Worm (Caenorhabditis elegans) whole organism, L3 larva: ENCODE measurements around the gene ZK285.2.

Experiments
- R02D3.7 ChIP-seq: fragments of 150-350 bp; optimal IDR thresholded peaks from 2 replicates; lab custom pipeline; 2014; ENCODE audit warnings: missing biosample characterization, missing genetic modification characterization
- ZK546.5 ChIP-seq: sonication (generic microtip); optimal IDR thresholded peaks from 2 replicates; lab custom pipeline; 2017; ENCODE audit warnings: missing biosample characterization, missing genetic modification characterization
- ama-1 ChIP-seq: fragments of 150-350 bp; optimal IDR thresholded peaks from 2 replicates; lab custom pipeline; 2018
- ceh-16 ChIP-seq: sonication (generic microtip); optimal IDR thresholded peaks from 2 replicates; lab custom pipeline; 2017; ENCODE audit warnings: missing biosample characterization, missing genetic modification characterization
- ceh-82 ChIP-seq: fragments of 150-350 bp; optimal IDR thresholded peaks from 2 replicates; lab custom pipeline; 2014; ENCODE audit warnings: missing biosample characterization, missing genetic modification characterization
- egl-27 ChIP-seq: sonication (generic microtip); optimal IDR thresholded peaks from 4 replicates; lab custom pipeline; 2017; ENCODE audit warnings: missing biosample characterization, missing genetic modification reagents, missing genetic modification characterization
- elt-2 ChIP-seq: sonication (generic microtip); optimal IDR thresholded peaks from 2 replicates; lab custom pipeline; 2016; ENCODE audit warnings: missing genetic modification reagents, mild to moderate bottlenecking, missing genetic modification characterization, missing compliant biosample characterization
- elt-3 ChIP-seq, 3 experiments: fragments of 150-350 bp in 1 of 3; sonication (generic microtip) in 2 of 3; optimal IDR thresholded peaks; 2 replicates in 2 of 3; 4 replicates in 1 of 3; lab custom pipeline; 2014 to 2017; ENCODE audit warnings: missing biosample characterization in 3 of 3, missing genetic modification characterization in 3 of 3
- fkh-10 ChIP-seq: sonication (generic microtip); optimal IDR thresholded peaks from 2 replicates; lab custom pipeline; 2017; ENCODE audit warnings: missing biosample characterization, missing genetic modification reagents, missing genetic modification characterization
- jun-1 ChIP-seq: fragments of 150-350 bp; optimal IDR thresholded peaks from 2 replicates; lab custom pipeline; 2014; ENCODE audit warnings: missing biosample characterization, missing genetic modification reagents, missing genetic modification characterization
- lin-15B ChIP-seq: fragments of 150-350 bp; optimal IDR thresholded peaks from 2 replicates; lab custom pipeline; 2014; ENCODE audit warnings: missing biosample characterization, missing genetic modification characterization
- lin-39 ChIP-seq: fragments of 150-350 bp; optimal IDR thresholded peaks from 2 replicates; lab custom pipeline; 2018; ENCODE audit warnings: missing biosample characterization, missing genetic modification reagents, missing genetic modification characterization
- lsy-12 ChIP-seq: sonication (generic microtip); optimal IDR thresholded peaks from 2 replicates; lab custom pipeline; 2016; ENCODE audit warnings: mild to moderate bottlenecking, missing genetic modification characterization, missing compliant biosample characterization
- nfya-1 ChIP-seq: sonication (generic microtip); optimal IDR thresholded peaks from 2 replicates; lab custom pipeline; 2017; ENCODE audit warnings: missing genetic modification characterization, mild to moderate bottlenecking, missing compliant biosample characterization, antibody characterized with exemption, moderate library complexity; ENCODE audit not compliant: insufficient read depth
- nhr-12 ChIP-seq: fragments of 150-350 bp; optimal IDR thresholded peaks from 2 replicates; lab custom pipeline; 2014; ENCODE audit warnings: missing biosample characterization, missing genetic modification characterization
- nhr-23 ChIP-seq: fragments of 150-350 bp; optimal IDR thresholded peaks from 2 replicates; lab custom pipeline; 2014; ENCODE audit warnings: missing biosample characterization, missing genetic modification reagents, missing genetic modification characterization
- nhr-237 ChIP-seq: fragments of 150-350 bp; optimal IDR thresholded peaks from 2 replicates; lab custom pipeline; 2014; ENCODE audit warnings: missing biosample characterization, missing genetic modification characterization
- nhr-25 ChIP-seq: sonication (generic microtip); optimal IDR thresholded peaks from 2 replicates; lab custom pipeline; 2017; ENCODE audit warnings: missing biosample characterization, missing genetic modification characterization
- nhr-28 ChIP-seq: fragments of 150-350 bp; optimal IDR thresholded peaks from 2 replicates; lab custom pipeline; 2014; ENCODE audit warnings: missing biosample characterization, missing genetic modification characterization
- nhr-43 ChIP-seq: sonication (generic microtip); optimal IDR thresholded peaks from 2 replicates; lab custom pipeline; 2016; ENCODE audit warnings: mild to moderate bottlenecking, missing genetic modification characterization, missing compliant biosample characterization; ENCODE audit not compliant: poor library complexity, severe bottlenecking
- nhr-76 ChIP-seq: fragments of 150-350 bp; sonication (generic microtip); optimal IDR thresholded peaks from 5 replicates; lab custom pipeline; 2014; ENCODE audit warnings: missing biosample characterization, missing genetic modification characterization
- nhr-77 ChIP-seq: fragments of 150-350 bp; optimal IDR thresholded peaks from 2 replicates; lab custom pipeline; 2014; ENCODE audit warnings: missing biosample characterization, missing genetic modification characterization
- pha-4 ChIP-seq: fragments of 150-350 bp; optimal IDR thresholded peaks from 2 replicates; lab custom pipeline; 2014; ENCODE audit warnings: missing biosample characterization, missing genetic modification reagents, missing genetic modification characterization
- pqm-1 ChIP-seq: fragments of 150-350 bp; optimal IDR thresholded peaks from 2 replicates; lab custom pipeline; 2017; ENCODE audit warnings: missing biosample characterization, missing genetic modification characterization, inconsistent platforms
- sea-2 ChIP-seq: fragments of 150-350 bp; sonication (generic microtip); optimal IDR thresholded peaks from 4 replicates; lab custom pipeline; 2014; ENCODE audit warnings: missing biosample characterization, missing genetic modification reagents, missing genetic modification characterization
- skn-1 ChIP-seq: fragments of 150-350 bp; optimal IDR thresholded peaks from 2 replicates; lab custom pipeline; 2014; ENCODE audit warnings: missing biosample characterization, missing genetic modification characterization
- snpc-4 ChIP-seq: fragments of 150-350 bp; optimal IDR thresholded peaks from 2 replicates; lab custom pipeline; 2014; ENCODE audit warnings: missing biosample characterization, missing genetic modification characterization
- tbx-2 ChIP-seq: sonication (generic microtip); optimal IDR thresholded peaks from 2 replicates; lab custom pipeline; 2016; ENCODE audit warnings: mild to moderate bottlenecking, missing genetic modification characterization, missing compliant biosample characterization
- unc-39 ChIP-seq: sonication (generic microtip); optimal IDR thresholded peaks from 4 replicates; lab custom pipeline; 2017; ENCODE audit warnings: missing biosample characterization, missing genetic modification characterization
- unc-62 ChIP-seq: fragments of 150-350 bp; sonication (generic microtip); optimal IDR thresholded peaks from 4 replicates; lab custom pipeline; 2014; ENCODE audit warnings: missing biosample characterization, missing genetic modification reagents, missing genetic modification characterization
- zag-1 ChIP-seq: fragments of 150-350 bp; optimal IDR thresholded peaks from 2 replicates; lab custom pipeline; 2014; ENCODE audit warnings: missing biosample characterization, missing genetic modification characterization
- ztf-11 ChIP-seq: fragments of 150-350 bp; optimal IDR thresholded peaks from 2 replicates; lab custom pipeline; 2014; ENCODE audit warnings: missing biosample characterization, missing genetic modification characterization

Gene ZK285.2

ce11 chrV:16073856-16074255 lies 27.2 kb downstream of the ZK285.2 start, which contains the start of gene srj-10:
Gene srj-10 (minus strand): TSS chrV:16073956.
- TF ChIP-seq nhr-12 (tag; lab: Kevin White, UChicago), result no peak
- TF ChIP-seq, all 47 proteins: peak for 0

- TF ChIP-seq tbx-2 (tag; lab: Kevin White, UChicago) (no peak), lin-39 (tag; lab: Kevin White, UChicago) (no peak), elt-2 (tag; lab: Kevin White, UChicago) (peak; percentile 79), skn-1 (tag; lab: Kevin White, UChicago) (no peak), nhr-23 (tag; lab: Kevin White, UChicago) (no peak), nhr-237 (tag; lab: Kevin White, UChicago) (no peak), pqm-1 (tag; lab: Kevin White, UChicago) (peak; percentile 47), ztf-11 (no peak), nhr-43 (tag; lab: Kevin White, UChicago) (no peak)
Observed at ce11 chrV:16075250-16075709, 28.6 kb downstream of the ZK285.2 start, which contains the start of the genes F14H3.12 and srj-29. Gene F14H3.12 (minus strand): TSS chrV:16075323. Gene srj-29 (plus strand): TSS chrV:16075659.

ce11 chrV:16080039-16080438 lies 33.4 kb downstream of the ZK285.2 start:
- TF ChIP-seq lsy-12 (tag; lab: Kevin White, UChicago), result no peak
- no peak for TF ChIP-seq R02D3.7 (tag; lab: Kevin White, UChicago)
- no peak for TF ChIP-seq nhr-77 (tag; lab: Kevin White, UChicago)
- TF ChIP-seq ceh-82, result no peak
- TF ChIP-seq sea-2 (GFP tag; lab: Kevin White, UChicago), result no peak
- peak; percentile 74 for TF ChIP-seq pqm-1 (tag; lab: Kevin White, UChicago)
- no peak for TF ChIP-seq nhr-237 (tag; lab: Kevin White, UChicago)
- TF ChIP-seq pha-4 (tag; lab: Kevin White, UChicago), result no peak
- no peak for TF ChIP-seq elt-3 (tag; optimal IDR thresholded peaks at IDR 0.05; lab: Kevin White, UChicago)
- TF ChIP-seq zag-1, result no peak
- TF ChIP-seq egl-27 (tag; lab: Kevin White, UChicago), result no peak
- no peak for TF ChIP-seq nhr-76 (tag; lab: Kevin White, UChicago)
- no peak for TF ChIP-seq skn-1 (tag; lab: Kevin White, UChicago)
- peak; percentile 84 for TF ChIP-seq elt-2 (tag; lab: Kevin White, UChicago)
- no peak for TF ChIP-seq nhr-25 (tag; lab: Kevin White, UChicago)

ce11 chrV:16080678-16081077 lies 34.0 kb downstream of the ZK285.2 start:
- TF ChIP-seq elt-2 (tag; lab: Kevin White, UChicago) (peak; percentile 18), nhr-76 (tag; lab: Kevin White, UChicago) (no peak), skn-1 (tag; lab: Kevin White, UChicago) (no peak), lin-39 (tag; lab: Kevin White, UChicago) (no peak), fkh-10 (GFP tag; lab: Kevin White, UChicago) (no peak), elt-3 (tag; optimal IDR thresholded peaks at IDR 0.05; lab: Kevin White, UChicago) (no peak), nfya-1 (tag; lab: Kevin White, UChicago) (no peak), ama-1 (lab: Kevin White, UChicago) (no peak), unc-39 (tag; lab: Kevin White, UChicago) (no peak), ZK546.5 (tag; lab: Kevin White, UChicago) (no peak), nhr-12 (tag; lab: Kevin White, UChicago) (no peak), ceh-16 (tag; lab: Kevin White, UChicago) (no peak), ceh-82 (no peak), pha-4 (tag; lab: Kevin White, UChicago) (peak; percentile 44), pqm-1 (tag; lab: Kevin White, UChicago) (peak; percentile 68), egl-27 (tag; lab: Kevin White, UChicago) (no peak)

- TF ChIP-seq fkh-10 (GFP tag; lab: Kevin White, UChicago), result no peak
- TF ChIP-seq nhr-43 (tag; lab: Kevin White, UChicago), result no peak
- no peak for TF ChIP-seq ztf-11
- no peak for TF ChIP-seq snpc-4 (tag; lab: Kevin White, UChicago)
- TF ChIP-seq nhr-237 (tag; lab: Kevin White, UChicago), result no peak
- TF ChIP-seq jun-1 (tag; lab: Kevin White, UChicago), result no peak
- TF ChIP-seq nhr-76 (tag; lab: Kevin White, UChicago), result no peak
- TF ChIP-seq nhr-28 (tag; lab: Kevin White, UChicago), result no peak
- TF ChIP-seq sea-2 (GFP tag; lab: Kevin White, UChicago), result no peak
- TF ChIP-seq lin-15B (tag; lab: Kevin White, UChicago), result no peak
- no peak for TF ChIP-seq unc-62
Observed at ce11 chrV:16090685-16091084, 44.0 kb downstream of the ZK285.2 start, which contains the start of gene F22B8.3. Gene F22B8.3 (plus strand): TSS chrV:16090985.
